Worm (Caenorhabditis elegans) whole organism, L4 larva: ENCODE results near the gene C34D10.5.

Source experiments
- Y48G9A.11 ChIP-seq: fragments of 200-800 bp; sonication (Bioruptor generic); IDR thresholded peaks from 2 replicates; pipeline ENCODE4 v1.3.6; 2022; ENCODE audit warnings: missing genetic modification reagents, missing genetic modification characterization, missing compliant biosample characterization
- lsy-2 ChIP-seq, 2 experiments: fragments of 150-350 bp in 1 of 2; sonication (generic microtip) in 1 of 2; optimal IDR thresholded peaks; 2 replicates each; lab custom pipeline; 2014 to 2017; ENCODE audit warnings: missing biosample characterization in 2 of 2, missing genetic modification characterization in 2 of 2
- nhr-25 ChIP-seq: sonication (generic microtip); optimal IDR thresholded peaks from 2 replicates; lab custom pipeline; 2017; ENCODE audit warnings: missing genetic modification characterization, mild to moderate bottlenecking, missing compliant biosample characterization, antibody characterized with exemption, moderate library complexity, borderline replicate concordance; ENCODE audit not compliant: insufficient read depth
- ztf-11 ChIP-seq: fragments of 150-350 bp; optimal IDR thresholded peaks from 2 replicates; lab custom pipeline; 2014; ENCODE audit warnings: missing biosample characterization, missing genetic modification characterization

- TF ChIP-seq lsy-2 (tag; optimal IDR thresholded peaks at IDR 0.05; lab: Kevin White, UChicago) (no peak), nhr-25 (tag; lab: Kevin White, UChicago) (no peak), ztf-11 (tag; lab: Kevin White, UChicago) (no peak), Y48G9A.11 (GFP tag; lab: Robert Waterston, UW) (no peak)
Measured at ce11 chrX:7997968-7998367, 19.9 kb upstream of the C34D10.5 start, which contains the start of gene sdpn-1.
